Fruit fly (Drosophila melanogaster): ENCODE measurements around the gene KrT95D.

The KrT95D gene

dm6 chr3R:24001150-24001549 is 30.5 kb downstream of the KrT95D start (continued):
- no peak for TF ChIP-seq Six4 (GFP tag; optimal IDR thresholded peaks at IDR 0.05)
- TF ChIP-seq CG10274 (GFP tag; optimal IDR thresholded peaks at IDR 0.05), result no peak
- TF ChIP-seq CG12769 (tag; optimal IDR thresholded peaks at IDR 0.05), result peak; percentile 41
- TF ChIP-seq crol (GFP tag; IDR thresholded peaks at IDR 0.05), result peak; percentile 71
- TF ChIP-seq CG10543 (GFP tag; optimal IDR thresholded peaks at IDR 0.05), result peak; percentile 16
- no peak for TF ChIP-seq scrt (GFP tag; optimal IDR thresholded peaks at IDR 0.05)
- no peak for TF ChIP-seq exex (tag; optimal IDR thresholded peaks at IDR 0.05)
- TF ChIP-seq insv (GFP tag; optimal IDR thresholded peaks at IDR 0.05), result peak in 1 of 2 experiments; percentile 46
- TF ChIP-seq sd (tag; optimal IDR thresholded peaks at IDR 0.05), result peak; percentile 41
- TF ChIP-seq corto (GFP tag; optimal IDR thresholded peaks at IDR 0.05), result no peak
- TF ChIP-seq usp (GFP tag; optimal IDR thresholded peaks at IDR 0.05), result no peak
- TF ChIP-seq NFAT (GFP tag; IDR thresholded peaks at IDR 0.05), result no peak
- no peak for TF ChIP-seq Dad (GFP tag; optimal IDR thresholded peaks at IDR 0.05)
- TF ChIP-seq CG8089 (GFP tag; optimal IDR thresholded peaks at IDR 0.05), result no peak
- TF ChIP-seq CG3163 (GFP tag; optimal IDR thresholded peaks at IDR 0.05), result no peak
- no peak for TF ChIP-seq sim (GFP tag; IDR thresholded peaks at IDR 0.05)

- peak; percentile 35 for TF ChIP-seq CTCF (GFP tag; optimal IDR thresholded peaks at IDR 0.05)
- TF ChIP-seq Ets97D (GFP tag; optimal IDR thresholded peaks at IDR 0.05), result peak; percentile 25
- TF ChIP-seq MESR4 (GFP tag; optimal IDR thresholded peaks at IDR 0.05), result peak; percentile 28
- TF ChIP-seq CG12659 (GFP tag; optimal IDR thresholded peaks at IDR 0.05), result peak; percentile 23
- TF ChIP-seq Rfx (GFP tag; IDR thresholded peaks at IDR 0.05), result no peak
- TF ChIP-seq CG9797 (GFP tag; optimal IDR thresholded peaks at IDR 0.05), result peak; percentile 19
- TF ChIP-seq gfzf (GFP tag; optimal IDR thresholded peaks at IDR 0.05), result peak; percentile 9
- no peak for TF ChIP-seq CG9932 (GFP tag; IDR thresholded peaks at IDR 0.05)
- TF ChIP-seq CG15479 (GFP tag; optimal IDR thresholded peaks at IDR 0.05), result peak; percentile 63
- no peak for TF ChIP-seq CG1647 (GFP tag; optimal IDR thresholded peaks at IDR 0.05)
- 0 out of 3 replicates have a peak, but pooled peaks have one; percentile 51 for TF ChIP-seq ci (GFP tag; IDR thresholded peaks at IDR 0.05)
- peak in 1 of 2 experiments; percentile 1 for TF ChIP-seq Pdp1 (GFP tag; optimal IDR thresholded peaks at IDR 0.05)
- 0 out of 3 replicates have a peak, but pooled peaks have one; percentile 25 for TF ChIP-seq CG34422 (GFP tag; IDR thresholded peaks at IDR 0.05)
- TF ChIP-seq E2f2 (GFP tag; IDR thresholded peaks at IDR 0.05), result peak; percentile 48
- TF ChIP-seq MBD-R2 (GFP tag; IDR thresholded peaks at IDR 0.05), result peak; percentile 65
- peak; percentile 73 for TF ChIP-seq Med (GFP tag)
- TF ChIP-seq CG34224 (GFP tag; IDR thresholded peaks at IDR 0.05; ENCODE audit: partially characterized antibody), result 0 out of 3 replicates have a peak, but pooled peaks have one; percentile 24
- no peak for TF ChIP-seq NFAT (GFP tag; IDR thresholded peaks at IDR 0.05)
- TF ChIP-seq CG1603 (tag; optimal IDR thresholded peaks at IDR 0.05), result peak; percentile 22
- TF ChIP-seq Sry-δ (GFP tag; optimal IDR thresholded peaks at IDR 0.05), result peak; percentile 17
- TF ChIP-seq crp (GFP tag; optimal IDR thresholded peaks at IDR 0.05), result peak in 1 of 2 experiments; percentile 43
- peak; percentile 85 for TF ChIP-seq CG10267 (tag; optimal IDR thresholded peaks at IDR 0.05)
- peak; percentile 5; the same call in 1 of the 3 replicates for TF ChIP-seq row (GFP tag; IDR thresholded peaks at IDR 0.05)
- peak; percentile 29 for TF ChIP-seq Sin3A (optimal IDR thresholded peaks at IDR 0.05)
- no peak for TF ChIP-seq Mad (GFP tag; optimal IDR thresholded peaks at IDR 0.05)
- TF ChIP-seq cad (GFP tag; optimal IDR thresholded peaks at IDR 0.05), result no peak
- TF ChIP-seq CG11247 (GFP tag; IDR thresholded peaks at IDR 0.05), result no peak
- 0 out of 2 replicates have a peak, but pooled peaks have one; percentile 7 for TF ChIP-seq chm (GFP tag; IDR thresholded peaks at IDR 0.05)
- no peak for TF ChIP-seq CG6765 (GFP tag; optimal IDR thresholded peaks at IDR 0.05)
- peak; percentile 53 for TF ChIP-seq pzg (GFP tag; optimal IDR thresholded peaks at IDR 0.05)
- TF ChIP-seq maf-S (GFP tag; optimal IDR thresholded peaks at IDR 0.05), result no peak
- peak; percentile 32 for TF ChIP-seq CG4617 (GFP tag; optimal IDR thresholded peaks at IDR 0.05; ENCODE audit: borderline replicate concordance)
- peak; percentile 23 for TF ChIP-seq BEAF-32 (GFP tag; optimal IDR thresholded peaks at IDR 0.05)
- TF ChIP-seq Dp (GFP tag; optimal IDR thresholded peaks at IDR 0.05), result peak; percentile 44
- TF ChIP-seq stwl (tag; optimal IDR thresholded peaks at IDR 0.05), result peak; percentile 47
- peak; percentile 34; the same call in 1 of the 2 replicates for TF ChIP-seq Dref (GFP tag; IDR thresholded peaks at IDR 0.05)
Observed at dm6 chr3R:23996224-23996623, 35.4 kb downstream of the KrT95D start, which contains the start of gene LSm3. TSS of gene LSm3 (plus strand) at chr3R:23996262.

All from whole organism, embryonic.